Worm (Caenorhabditis elegans) whole organism, L4 larva: ENCODE results near the gene hot-9.

Experiments used
- F10B5.3 ChIP-seq: sonication (generic microtip); optimal IDR thresholded peaks from 2 replicates; lab custom pipeline; 2016; ENCODE audit warnings: mild to moderate bottlenecking, missing genetic modification characterization, missing compliant biosample characterization
- F37D6.2 ChIP-seq: sonication (generic microtip); optimal IDR thresholded peaks from 2 replicates; lab custom pipeline; 2016; ENCODE audit warnings: mild to moderate bottlenecking, missing genetic modification characterization, missing compliant biosample characterization
- Y105C5A.15 ChIP-seq: fragments of 200-800 bp; sonication (Bioruptor generic); IDR thresholded peaks from 2 replicates; pipeline ENCODE4 v1.3.6; 2022; ENCODE audit warnings: missing genetic modification characterization, missing compliant biosample characterization
- ama-1 ChIP-seq: fragments of 150-350 bp; optimal IDR thresholded peaks from 2 replicates; lab custom pipeline; 2014; ENCODE audit warnings: inconsistent platforms, mixed read lengths
- arid-1 ChIP-seq: fragments of 200-800 bp; sonication (Bioruptor generic); conservative IDR thresholded peaks from 2 replicates; pipeline ENCODE4 v1.3.6; 2022; ENCODE audit warnings: missing genetic modification reagents, missing genetic modification characterization, missing compliant biosample characterization
- ceh-20 ChIP-seq: fragments of 200-800 bp; sonication (Bioruptor generic); IDR thresholded peaks from 2 replicates; pipeline ENCODE4 v1.3.6; 2022; ENCODE audit warnings: missing genetic modification reagents, missing genetic modification characterization, missing compliant biosample characterization
- ctbp-1 ChIP-seq: fragments of 200-800 bp; sonication (Bioruptor generic); IDR thresholded peaks from 2 replicates; pipeline ENCODE4 v1.3.6; 2022; ENCODE audit warnings: missing genetic modification reagents, missing genetic modification characterization, missing compliant biosample characterization
- daf-16 ChIP-seq, 3 experiments: sonication (generic microtip); optimal IDR thresholded peaks; 2 replicates each; lab custom pipeline; 2016 to 2017; ENCODE audit warnings: missing genetic modification characterization in 3 of 3, missing genetic modification reagents in 3 of 3, mild to moderate bottlenecking in 2 of 3, missing compliant biosample characterization in 2 of 3, missing biosample characterization in 1 of 3, moderate library complexity in 1 of 3
- daf-8 ChIP-seq: fragments of 200-800 bp; sonication (Bioruptor generic); IDR thresholded peaks from 2 replicates; pipeline ENCODE4 v1.3.6; 2022; ENCODE audit warnings: missing genetic modification characterization, missing compliant biosample characterization
- dmd-8 ChIP-seq: fragments of 200-800 bp; sonication (Bioruptor generic); IDR thresholded peaks from 2 replicates; pipeline ENCODE4 v1.3.6; 2022; ENCODE audit warnings: missing genetic modification characterization, missing compliant biosample characterization
- dmd-9 ChIP-seq: fragments of 200-800 bp; sonication (Bioruptor generic); IDR thresholded peaks from 2 replicates; pipeline ENCODE4 v1.3.6; 2022; ENCODE audit warnings: missing genetic modification reagents, missing genetic modification characterization, missing compliant biosample characterization
- fos-1 ChIP-seq: fragments of 150-350 bp; optimal IDR thresholded peaks from 2 replicates; lab custom pipeline; 2014; ENCODE audit warnings: missing biosample characterization, missing genetic modification characterization
- gei-8 ChIP-seq: fragments of 200-800 bp; sonication (Bioruptor generic); optimal IDR thresholded peaks from 2 replicates; lab custom pipeline; 2018; ENCODE audit warnings: mild to moderate bottlenecking, missing genetic modification characterization, missing compliant biosample characterization
- hmg-1.1 ChIP-seq: fragments of 200-800 bp; sonication (Bioruptor generic); IDR thresholded peaks from 2 replicates; pipeline ENCODE4 v1.3.6; 2022; ENCODE audit warnings: missing genetic modification reagents, missing genetic modification characterization, missing compliant biosample characterization
- lim-7 ChIP-seq: fragments of 200-800 bp; sonication (Bioruptor generic); IDR thresholded peaks from 2 replicates; pipeline ENCODE4 v1.3.6; 2022; ENCODE audit warnings: missing genetic modification characterization, missing compliant biosample characterization
- lin-1 ChIP-seq: fragments of 200-800 bp; sonication (Bioruptor generic); IDR thresholded peaks from 2 replicates; pipeline ENCODE4 v1.3.6; 2022; ENCODE audit warnings: missing genetic modification reagents, missing genetic modification characterization, missing compliant biosample characterization
- lin-15B ChIP-seq: fragments of 150-350 bp; sonication (generic microtip); optimal IDR thresholded peaks from 3 replicates; lab custom pipeline; 2014; ENCODE audit warnings: missing biosample characterization, missing genetic modification characterization
- lin-29 ChIP-seq: fragments of 200-800 bp; sonication (Bioruptor generic); IDR thresholded peaks from 2 replicates; pipeline ENCODE4 v1.3.6; 2022; ENCODE audit warnings: missing genetic modification reagents, missing genetic modification characterization, missing compliant biosample characterization
- lin-38 ChIP-seq: fragments of 200-800 bp; sonication (Bioruptor generic); IDR thresholded peaks from 2 replicates; pipeline ENCODE4 v1.3.6; 2022; ENCODE audit warnings: missing genetic modification reagents, missing genetic modification characterization, missing compliant biosample characterization
- lin-39 ChIP-seq: fragments of 150-350 bp; optimal IDR thresholded peaks from 2 replicates; lab custom pipeline; 2014; ENCODE audit warnings: missing biosample characterization, missing genetic modification reagents, missing genetic modification characterization
- lir-3 ChIP-seq: sonication (generic microtip); optimal IDR thresholded peaks from 2 replicates; lab custom pipeline; 2016; ENCODE audit warnings: mild to moderate bottlenecking, missing genetic modification characterization, missing compliant biosample characterization
- lsy-2 ChIP-seq, 2 experiments: fragments of 150-350 bp in 1 of 2; sonication (generic microtip) in 1 of 2; optimal IDR thresholded peaks; 2 replicates each; lab custom pipeline; 2014 to 2017; ENCODE audit warnings: missing biosample characterization in 2 of 2, missing genetic modification characterization in 2 of 2
- mes-2 ChIP-seq: sonication (generic microtip); optimal IDR thresholded peaks from 2 replicates; lab custom pipeline; 2016; ENCODE audit warnings: missing genotype, mild to moderate bottlenecking, missing genetic modification characterization, missing compliant biosample characterization; ENCODE audit not compliant: poor library complexity, severe bottlenecking
- mxl-2 ChIP-seq: fragments of 200-800 bp; sonication (Bioruptor generic); conservative IDR thresholded peaks from 2 replicates; pipeline ENCODE4 v1.3.6; 2022; ENCODE audit warnings: missing genetic modification reagents, missing genetic modification characterization, missing compliant biosample characterization
- nhr-11 ChIP-seq: fragments of 150-350 bp; optimal IDR thresholded peaks from 2 replicates; lab custom pipeline; 2014; ENCODE audit warnings: missing biosample characterization, missing genetic modification characterization
- nhr-41 ChIP-seq: fragments of 200-800 bp; sonication (Bioruptor generic); IDR thresholded peaks from 2 replicates; pipeline ENCODE4 v1.3.6; 2022; ENCODE audit warnings: missing genetic modification reagents, missing genetic modification characterization, missing compliant biosample characterization
- nhr-6 ChIP-seq: fragments of 150-350 bp; optimal IDR thresholded peaks from 2 replicates; lab custom pipeline; 2014; ENCODE audit warnings: missing biosample characterization, missing genetic modification characterization
- nhr-76 ChIP-seq: fragments of 150-350 bp; optimal IDR thresholded peaks from 2 replicates; lab custom pipeline; 2014; ENCODE audit warnings: missing biosample characterization, missing genetic modification characterization
- nhr-77 ChIP-seq: fragments of 150-350 bp; optimal IDR thresholded peaks from 2 replicates; lab custom pipeline; 2014; ENCODE audit warnings: missing biosample characterization, missing genetic modification characterization
- pha-4 ChIP-seq, 2 experiments: fragments of 150-350 bp in 1 of 2; fragments of 200-800 bp in 1 of 2; sonication (Bioruptor generic) in 1 of 2; IDR thresholded peaks in 1 of 2; optimal IDR thresholded peaks in 1 of 2; 2 replicates each; pipeline versions ENCODE4 v1.3.6 to Lab custom; 2014 to 2022; ENCODE audit warnings: missing genetic modification characterization in 2 of 2, missing genetic modification reagents in 2 of 2, missing biosample characterization in 1 of 2, missing compliant biosample characterization in 1 of 2
- pqm-1 ChIP-seq: sonication (generic microtip); optimal IDR thresholded peaks from 2 replicates; lab custom pipeline; 2017; ENCODE audit warnings: missing biosample characterization, missing genetic modification characterization
- rbr-2 ChIP-seq: sonication (generic microtip); optimal IDR thresholded peaks from 2 replicates; lab custom pipeline; 2016; ENCODE audit warnings: missing genotype, missing genetic modification characterization, missing compliant biosample characterization
- saeg-2 ChIP-seq: fragments of 200-800 bp; sonication (Bioruptor generic); IDR thresholded peaks from 2 replicates; pipeline ENCODE4 v1.3.6; 2022; ENCODE audit warnings: missing genetic modification reagents, missing genetic modification characterization, missing compliant biosample characterization
- sdz-12 ChIP-seq: fragments of 200-800 bp; sonication (Bioruptor generic); optimal IDR thresholded peaks from 2 replicates; lab custom pipeline; 2018; ENCODE audit warnings: mild to moderate bottlenecking, missing genetic modification characterization, missing compliant biosample characterization
- set-16 ChIP-seq: fragments of 200-800 bp; sonication (Bioruptor generic); IDR thresholded peaks from 2 replicates; pipeline ENCODE4 v1.3.6; 2022; ENCODE audit warnings: missing genetic modification reagents, missing genetic modification characterization, missing compliant biosample characterization
- tag-97 ChIP-seq: fragments of 200-800 bp; sonication (Bioruptor generic); IDR thresholded peaks from 2 replicates; pipeline ENCODE4 v1.3.6; 2022; ENCODE audit warnings: missing genetic modification characterization, missing compliant biosample characterization
- unc-130 ChIP-seq: sonication (generic microtip); optimal IDR thresholded peaks from 2 replicates; lab custom pipeline; 2016; ENCODE audit warnings: missing genetic modification reagents, missing genetic modification characterization, missing compliant biosample characterization
- unc-39 ChIP-seq: sonication (generic microtip); optimal IDR thresholded peaks from 2 replicates; lab custom pipeline; 2017; ENCODE audit warnings: missing biosample characterization, missing genetic modification characterization
- unc-62 ChIP-seq, 3 experiments: fragments of 150-350 bp in 1 of 3; sonication (generic microtip); optimal IDR thresholded peaks in 2 of 3; peaks in 1 of 3; 1 replicate in 1 of 3; 2 replicates in 2 of 3; lab custom pipeline; 2014 to 2017; ENCODE audit warnings: missing biosample characterization in 3 of 3, missing genetic modification characterization in 3 of 3, missing genetic modification reagents in 3 of 3, missing genotype in 1 of 3
- vab-7 ChIP-seq: fragments of 200-800 bp; sonication (Bioruptor generic); IDR thresholded peaks from 2 replicates; pipeline ENCODE4 v1.3.6; 2022; ENCODE audit warnings: missing genetic modification reagents, missing genetic modification characterization, missing compliant biosample characterization
- zfp-3 ChIP-seq: fragments of 200-800 bp; sonication (Bioruptor generic); conservative IDR thresholded peaks from 2 replicates; pipeline ENCODE4 v1.3.6; 2022; ENCODE audit warnings: missing genetic modification reagents, missing genetic modification characterization, missing compliant biosample characterization
- zip-2 ChIP-seq: fragments of 150-350 bp; optimal IDR thresholded peaks from 2 replicates; lab custom pipeline; 2014; ENCODE audit warnings: missing biosample characterization, missing genetic modification characterization
- ztf-7 ChIP-seq: fragments of 150-350 bp; optimal IDR thresholded peaks from 2 replicates; lab custom pipeline; 2014; ENCODE audit warnings: missing biosample characterization, missing genetic modification characterization

Gene hot-9

ce11 chrIV:5082900-5083530, 37.7 kb upstream of the hot-9 start, which contains the start of gene pygo-1 (continued):
- TF ChIP-seq F37D6.2 (tag; lab: Kevin White, UChicago) (no peak), ceh-20 (GFP tag; lab: Robert Waterston, UW) (no peak), lim-7 (no peak), fos-1 (tag; lab: Kevin White, UChicago) (no peak), nhr-76 (no peak), zfp-3 (GFP tag; lab: Robert Waterston, UW) (no peak), Y105C5A.15 (GFP tag; lab: Robert Waterston, UW) (no peak), lsy-2 (tag; optimal IDR thresholded peaks at IDR 0.05; lab: Kevin White, UChicago) (peak in 1 of 2 experiments; percentile 46), saeg-2 (GFP tag; lab: Robert Waterston, UW) (no peak), pqm-1 (tag; lab: Kevin White, UChicago) (peak; percentile 20), hmg-1.1 (GFP tag; lab: Robert Waterston, UW) (no peak), nhr-11 (tag; lab: Kevin White, UChicago) (no peak), mes-2 (tag; lab: Kevin White, UChicago) (no peak), ztf-7 (tag; lab: Kevin White, UChicago) (no peak), set-16 (GFP tag; lab: Robert Waterston, UW) (no peak), zip-2 (tag; lab: Kevin White, UChicago) (no peak), F10B5.3 (no peak), nhr-6 (tag; lab: Kevin White, UChicago) (no peak), pha-4 (GFP tag; IDR thresholded peaks at IDR 0.05; lab: Robert Waterston, UW) (no peak), pha-4 (tag; optimal IDR thresholded peaks at IDR 0.05; lab: Kevin White, UChicago) (no peak), sdz-12 (GFP tag; lab: Kevin White, UChicago) (no peak), unc-39 (no peak), arid-1 (GFP tag; lab: Robert Waterston, UW) (no peak), lin-39 (tag; lab: Kevin White, UChicago) (no peak), ctbp-1 (GFP tag; lab: Robert Waterston, UW) (0 out of 2 replicates have a peak, but pooled peaks have one; percentile 16), unc-130 (GFP tag; lab: Kevin White, UChicago) (no peak), rbr-2 (tag; lab: Kevin White, UChicago) (no peak), ama-1 (no peak), daf-16 (GFP tag; optimal IDR thresholded peaks at IDR 0.05; lab: Kevin White, UChicago) (no peak), daf-16 (tag; optimal IDR thresholded peaks at IDR 0.05; lab: Kevin White, UChicago) (peak; percentile 70), unc-62 (GFP tag; optimal IDR thresholded peaks at IDR 0.05 in 1 of 2; lab: Kevin White, UChicago) (no peak), unc-62 (tag; optimal IDR thresholded peaks at IDR 0.05; lab: Kevin White, UChicago) (no peak), vab-7 (GFP tag; lab: Robert Waterston, UW) (no peak), lir-3 (tag; lab: Kevin White, UChicago) (no peak), dmd-8 (GFP tag; lab: Robert Waterston, UW) (0 out of 2 replicates have a peak, but pooled peaks have one; percentile 38), nhr-77 (tag; lab: Kevin White, UChicago) (no peak), mxl-2 (GFP tag; lab: Robert Waterston, UW) (no peak), lin-15B (tag; lab: Kevin White, UChicago) (no peak), daf-8 (GFP tag; lab: Robert Waterston, UW) (no peak), lin-1 (GFP tag; lab: Robert Waterston, UW) (no peak), lin-38 (no peak), dmd-9 (GFP tag; lab: Robert Waterston, UW) (no peak), gei-8 (GFP tag; lab: Kevin White, UChicago) (no peak), lin-29 (GFP tag; lab: Robert Waterston, UW) (no peak), tag-97 (GFP tag; lab: Robert Waterston, UW) (no peak), nhr-41 (GFP tag; lab: Robert Waterston, UW) (no peak)
- TF ChIP-seq, all 104 proteins: peak for 14
